Fruit fly (Drosophila melanogaster) Kc167 (cell line): ENCODE results near the gene Sec20.

Experiments used
- Myc ChIP-seq: fragments of >200 bp; optimal IDR thresholded peaks from 2 replicates; lab custom pipeline; 2017; ENCODE audit warnings: missing external identifiers
- Sin3A ChIP-seq: fragments of >200 bp; optimal IDR thresholded peaks from 2 replicates; lab custom pipeline; 2018; ENCODE audit warnings: missing external identifiers
- h ChIP-seq: fragments of >200 bp; optimal IDR thresholded peaks from 3 replicates; lab custom pipeline; 2018; ENCODE audit warnings: missing external identifiers
- insv ChIP-seq: fragments of >200 bp; optimal IDR thresholded peaks from 3 replicates; lab custom pipeline; 2018; ENCODE audit warnings: missing external identifiers
- psq ChIP-seq: fragments of >200 bp; optimal IDR thresholded peaks from 2 replicates; lab custom pipeline; 2017; ENCODE audit warnings: missing external identifiers
- ttk ChIP-seq: sonication (Bioruptor generic); optimal IDR thresholded peaks from 2 replicates; lab custom pipeline; 2017; ENCODE audit warnings: missing external identifiers

Gene Sec20

DNA sequence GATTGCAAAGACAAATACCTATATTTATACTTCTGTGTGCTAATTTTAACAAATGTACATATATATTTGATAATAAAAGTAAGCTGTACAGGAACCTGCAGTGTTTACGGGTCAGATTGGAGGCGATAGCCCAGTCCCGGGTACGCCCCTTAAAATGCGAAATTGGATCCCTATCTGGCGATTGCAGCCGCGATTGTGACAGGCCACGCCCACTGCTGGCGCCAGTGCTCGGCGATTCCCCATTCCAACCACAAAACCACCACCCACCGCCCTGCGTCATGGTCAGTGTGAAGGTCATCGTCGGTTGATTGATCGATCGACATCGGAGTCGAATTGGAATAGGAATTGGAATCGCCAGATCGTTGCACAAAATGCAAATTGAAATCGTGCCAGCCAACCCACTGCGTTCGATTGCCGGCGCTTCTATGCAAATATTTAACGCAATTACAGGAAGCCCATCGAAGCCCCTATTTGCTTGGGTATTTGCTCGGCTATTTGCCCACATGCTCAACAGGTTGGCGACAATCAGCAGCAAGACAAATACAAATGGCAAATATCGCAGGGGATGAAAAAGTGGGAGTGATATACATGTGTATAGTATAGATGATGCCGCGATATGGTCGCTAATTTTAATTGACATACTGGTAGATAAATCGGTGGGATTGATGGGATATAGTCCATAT, 14.5 kb upstream of the Sec20 start:
- no peak for TF ChIP-seq insv (lab: Kevin White, UChicago)
- TF ChIP-seq h, result no peak
- no peak for TF ChIP-seq ttk
- TF ChIP-seq psq (lab: Kevin White, UChicago), result no peak
- TF ChIP-seq Sin3A (lab: Kevin White, UChicago), result no peak
- no peak for TF ChIP-seq Myc (lab: Kevin White, UChicago)

DNA sequence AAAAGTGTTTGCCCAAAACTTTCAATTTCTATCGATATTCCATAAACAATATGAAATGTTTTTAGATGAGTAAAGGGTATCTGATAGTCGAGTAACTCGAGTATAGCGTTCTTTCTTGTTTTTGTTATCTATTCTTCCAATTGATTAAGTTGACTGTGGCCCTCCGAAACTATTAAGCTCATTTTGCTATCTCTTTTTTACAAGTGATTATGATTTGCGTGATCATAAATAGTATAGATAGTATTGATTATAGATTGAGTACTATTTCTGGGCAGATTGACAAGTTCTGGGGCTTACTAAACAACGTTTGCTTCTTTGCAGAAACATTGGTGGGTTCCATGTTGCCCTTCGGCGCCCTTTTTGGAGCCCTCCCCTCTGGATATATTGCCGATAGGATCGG, 12.2 kb upstream of the Sec20 start:
- no peak for TF ChIP-seq psq (lab: Kevin White, UChicago)
- TF ChIP-seq Myc (lab: Kevin White, UChicago), result no peak
- TF ChIP-seq h, result no peak
- TF ChIP-seq Sin3A (lab: Kevin White, UChicago), result no peak
- no peak for TF ChIP-seq insv (lab: Kevin White, UChicago)
- TF ChIP-seq ttk, result no peak

dm6 chr3R:5833948-5834504, 9.7 kb upstream of the Sec20 start:
- no peak for TF ChIP-seq ttk

- TF ChIP-seq psq (lab: Kevin White, UChicago) (no peak), Sin3A (lab: Kevin White, UChicago) (no peak), Myc (lab: Kevin White, UChicago) (no peak), ttk (no peak), h (no peak), insv (lab: Kevin White, UChicago) (no peak)
Measured at dm6 chr3R:5832345-5832981, 8.1 kb upstream of the Sec20 start.

DNA sequence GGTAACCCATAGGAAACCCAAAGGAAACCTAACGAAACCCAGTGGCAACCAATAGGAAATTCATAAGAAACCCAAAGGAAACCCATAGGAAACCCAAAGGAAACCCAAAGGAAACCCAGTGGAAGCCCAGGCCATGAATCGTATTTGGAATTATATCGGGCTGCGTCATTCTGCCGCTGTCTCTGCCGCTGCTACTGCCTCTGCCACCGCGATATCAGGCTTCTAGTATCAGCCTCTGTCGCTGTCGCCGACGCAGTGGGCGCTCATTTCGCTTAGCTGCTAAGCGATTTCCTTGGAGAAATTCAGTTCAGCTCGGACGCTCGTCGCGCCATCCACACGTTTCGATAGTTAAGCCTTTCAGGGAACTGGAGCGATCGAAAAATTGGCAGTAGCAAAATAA, 7.0 kb upstream of the Sec20 start, which contains the start of gene CG1208:
Gene CG1208 (plus strand): TSS at position 301 of the 400 bp plus-strand sequence.
- no peak for TF ChIP-seq psq (lab: Kevin White, UChicago)
- TF ChIP-seq Sin3A (lab: Kevin White, UChicago), result no peak
- no peak for TF ChIP-seq Myc (lab: Kevin White, UChicago)
- no peak for TF ChIP-seq insv (lab: Kevin White, UChicago)
- no peak for TF ChIP-seq ttk
- no peak for TF ChIP-seq h

dm6 chr3R:5829762-5830161, 5.4 kb upstream of the Sec20 start, which contains the start of gene glob3:
Gene glob3, plus strand, starts transcription at chr3R:5830062.
- TF ChIP-seq ttk (no peak), Sin3A (lab: Kevin White, UChicago) (no peak), h (no peak), psq (lab: Kevin White, UChicago) (no peak), Myc (lab: Kevin White, UChicago) (no peak), insv (lab: Kevin White, UChicago) (no peak)

DNA sequence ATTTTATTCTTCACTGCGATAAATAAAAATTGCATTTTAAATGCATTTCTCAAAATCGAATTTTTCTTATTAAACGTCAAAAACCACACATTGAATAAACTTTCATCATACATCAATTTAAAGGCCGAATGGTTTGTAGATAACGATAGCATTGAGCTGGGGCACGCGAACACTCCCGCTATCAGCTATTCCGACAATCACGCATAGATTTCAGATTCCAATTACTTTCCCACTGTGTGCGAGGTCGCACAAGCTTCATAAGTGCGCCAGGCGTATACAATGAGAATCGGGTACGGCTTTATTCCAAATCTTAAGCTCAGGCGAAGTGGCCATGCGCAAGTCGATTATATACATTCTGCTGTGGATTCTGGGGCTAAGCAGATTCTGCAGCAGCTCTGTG, 2.6 kb downstream of the Sec20 start, which contains the start of gene CG46303:
Gene CG46303 (plus strand): TSS at position 223 of the 400 bp plus-strand sequence.
- TF ChIP-seq Sin3A (lab: Kevin White, UChicago), result no peak
- no peak for TF ChIP-seq h
- TF ChIP-seq Myc (lab: Kevin White, UChicago), result no peak
- TF ChIP-seq insv (lab: Kevin White, UChicago), result no peak
- no peak for TF ChIP-seq psq (lab: Kevin White, UChicago)

dm6 chr3R:5821243-5821642, 3.1 kb downstream of the Sec20 start, which contains the start of gene Hpr1:
Gene Hpr1, minus strand, starts transcription at chr3R:5821440.
- no peak for TF ChIP-seq h
- no peak for TF ChIP-seq ttk
- no peak for TF ChIP-seq psq (lab: Kevin White, UChicago)
- TF ChIP-seq insv (lab: Kevin White, UChicago), result no peak
- no peak for TF ChIP-seq Sin3A (lab: Kevin White, UChicago)
- TF ChIP-seq Myc (lab: Kevin White, UChicago), result no peak

- TF ChIP-seq psq (lab: Kevin White, UChicago) (no peak), Sin3A (lab: Kevin White, UChicago) (no peak), insv (lab: Kevin White, UChicago) (no peak), Myc (lab: Kevin White, UChicago) (no peak), h (no peak), ttk (no peak)
Measured at dm6 chr3R:5813157-5813659, 11.1 kb downstream of the Sec20 start, which contains the start of gene CG42675. Gene CG42675, plus strand, starts transcription at chr3R:5813609.

dm6 chr3R:5801703-5802436, 22.5 kb downstream of the Sec20 start, which contains the start of gene CG11000:
Gene CG11000, plus strand, starts transcription at chr3R:5802328.
- TF ChIP-seq Sin3A (lab: Kevin White, UChicago) (no peak), h (no peak), insv (lab: Kevin White, UChicago) (no peak), ttk (no peak), psq (lab: Kevin White, UChicago) (no peak), Myc (lab: Kevin White, UChicago) (no peak)

- no peak for TF ChIP-seq insv (lab: Kevin White, UChicago)
- no peak for TF ChIP-seq ttk
- TF ChIP-seq psq (lab: Kevin White, UChicago), result no peak
- TF ChIP-seq Sin3A (lab: Kevin White, UChicago), result no peak
- no peak for TF ChIP-seq Myc (lab: Kevin White, UChicago)
- TF ChIP-seq h, result no peak
Measured at dm6 chr3R:5797709-5798108, 26.6 kb downstream of the Sec20 start.
